Fruit fly (Drosophila melanogaster): Measurements from ENCODE around the gene CG3199.

Gene CG3199

dm6 chr3R:14160178-14160577 lies 2.3 kb upstream of the CG3199 start, which contains the start of gene CG31327:
Gene CG31327 (minus strand): TSS chr3R:14160278.
- no peak for TF ChIP-seq Snoo (tag; optimal IDR thresholded peaks at IDR 0.05)
- TF ChIP-seq Ets98B (GFP tag; IDR thresholded peaks at IDR 0.05): no peak
- TF ChIP-seq CG14655 (GFP tag; optimal IDR thresholded peaks at IDR 0.05): no peak
- no peak for TF ChIP-seq rn (GFP tag; IDR thresholded peaks at IDR 0.05)
- TF ChIP-seq CG12605 (GFP tag; IDR thresholded peaks at IDR 0.05): no peak
- TF ChIP-seq Pif1A (GFP tag; optimal IDR thresholded peaks at IDR 0.05): no peak
- no peak for TF ChIP-seq CG15710 (tag; optimal IDR thresholded peaks at IDR 0.05)
- TF ChIP-seq CG17806 (tag; optimal IDR thresholded peaks at IDR 0.05): no peak
- TF ChIP-seq EcR (GFP tag; optimal IDR thresholded peaks at IDR 0.05): no peak
- TF ChIP-seq CG32121 (GFP tag; IDR thresholded peaks at IDR 0.05): no peak
- no peak for TF ChIP-seq CG10348 (GFP tag; IDR thresholded peaks at IDR 0.05)
- TF ChIP-seq CG13204 (GFP tag; optimal IDR thresholded peaks at IDR 0.05): no peak

All from whole organism, pupa.